Worm (Caenorhabditis elegans): ENCODE measurements around the gene F59E12.9.

F59E12.9 gene

ce11 chrII:5660736-5661734 is 14.2 kb upstream of the F59E12.9 start, which contains the start of the genes ift-43 and mdt-26 (continued):
- TF ChIP-seq mdt-29 (GFP tag; IDR thresholded peaks at IDR 0.05) (peak; percentile 65; the same call in 1 of the 2 replicates), daf-12 (tag; optimal IDR thresholded peaks at IDR 0.05) (no peak), dve-1 (tag; optimal IDR thresholded peaks at IDR 0.05; ENCODE audit: insufficient read depth) (peak; percentile 79), mep-1 (tag; optimal IDR thresholded peaks at IDR 0.05) (peak; percentile 77), egl-43 (GFP tag; IDR thresholded peaks at IDR 0.05) (peak; percentile 95), madf-5 (GFP tag; IDR thresholded peaks at IDR 0.05) (0 out of 4 replicates have a peak, but pooled peaks of 1 of the 2 experiments have one; percentile 30), F49E8.2 (tag; optimal IDR thresholded peaks at IDR 0.05; ENCODE audit: borderline replicate concordance) (no peak), spr-1 (tag; optimal IDR thresholded peaks at IDR 0.05) (peak; percentile 81), duxl-1 (tag; optimal IDR thresholded peaks at IDR 0.05; ENCODE audit: poor library complexity) (peak; percentile 31), Y105C5A.15 (GFP tag; IDR thresholded peaks at IDR 0.05) (no peak), dmd-6 (GFP tag; IDR thresholded peaks at IDR 0.05) (peak; percentile 70), nhr-42 (GFP tag; IDR thresholded peaks at IDR 0.05) (peak; percentile 83), gei-8 (GFP tag; optimal IDR thresholded peaks at IDR 0.05) (no peak), ctbp-1 (GFP tag; IDR thresholded peaks at IDR 0.05) (peak; percentile 92), ZK337.2 (GFP tag; IDR thresholded peaks at IDR 0.05) (no peak), F37D6.2 (tag; optimal IDR thresholded peaks at IDR 0.05) (peak; percentile 70), nhr-11 (tag; optimal IDR thresholded peaks at IDR 0.05) (peak; percentile 69), nhr-6 (tag; optimal IDR thresholded peaks at IDR 0.05) (no peak), hlh-11 (tag; optimal IDR thresholded peaks at IDR 0.05) (peak; percentile 53), D1046.2 (GFP tag; IDR thresholded peaks at IDR 0.05) (no peak), ztf-7 (tag; optimal IDR thresholded peaks at IDR 0.05) (no peak), nhr-25 (tag; optimal IDR thresholded peaks at IDR 0.05; ENCODE audit: borderline replicate concordance, insufficient read depth) (peak; percentile 61), zip-2 (tag; optimal IDR thresholded peaks at IDR 0.05) (no peak), zag-1 (tag; optimal IDR thresholded peaks at IDR 0.05) (no peak), lin-38 (GFP tag; IDR thresholded peaks at IDR 0.05) (peak; percentile 66), set-16 (GFP tag; IDR thresholded peaks at IDR 0.05) (peak; percentile 99), Y75B8A.6 (GFP tag; IDR thresholded peaks at IDR 0.05) (peak; percentile 73; the same call in 1 of the 2 replicates), nhr-10 (tag; optimal IDR thresholded peaks at IDR 0.05) (no peak), daf-19 (GFP tag; conservative IDR thresholded peaks at IDR 0.05) (peak; percentile 91), dmd-9 (GFP tag; IDR thresholded peaks at IDR 0.05) (no peak), sdz-12 (GFP tag; optimal IDR thresholded peaks at IDR 0.05) (no peak), pqm-1 (tag; optimal IDR thresholded peaks at IDR 0.05) (no peak), saeg-2 (GFP tag; IDR thresholded peaks at IDR 0.05) (peak; percentile 58; the same call in 1 of the 2 replicates), nhr-102 (tag; optimal IDR thresholded peaks at IDR 0.05) (peak; percentile 70), zfp-3 (GFP tag; conservative IDR thresholded peaks at IDR 0.05) (0 out of 2 replicates have a peak, but pooled peaks have one; percentile 36), dmd-8 (GFP tag; IDR thresholded peaks at IDR 0.05) (peak; percentile 74; the same call in 1 of the 2 replicates), Y5F2A.4 (GFP tag; optimal IDR thresholded peaks at IDR 0.05) (no peak), nhr-77 (tag; optimal IDR thresholded peaks at IDR 0.05) (peak; percentile 0), tra-1 (GFP tag; IDR thresholded peaks at IDR 0.05) (peak; percentile 46; the same call in 1 of the 2 replicates), unc-62 (GFP tag; optimal IDR thresholded peaks at IDR 0.05 in 1 of 2) (peak in 1 of 2 experiments; percentile 97), unc-62 (tag; optimal IDR thresholded peaks at IDR 0.05) (no peak), lin-15B (tag; optimal IDR thresholded peaks at IDR 0.05) (no peak), nhr-41 (GFP tag; IDR thresholded peaks at IDR 0.05) (peak; percentile 65; the same call in 1 of the 2 replicates), skn-1 (tag; optimal IDR thresholded peaks at IDR 0.05) (no peak), aha-1 (tag) (peak; percentile 99), spr-3 (GFP tag; optimal IDR thresholded peaks at IDR 0.05) (no peak), ZK546.5 (tag; optimal IDR thresholded peaks at IDR 0.05) (peak in 1 of 2 experiments; percentile 3), nhr-28 (tag; optimal IDR thresholded peaks at IDR 0.05) (peak; percentile 46), hmg-1.1 (GFP tag; IDR thresholded peaks at IDR 0.05) (peak; percentile 94)

Data from whole organism, L4 larva.